Worm (Caenorhabditis elegans) whole organism, late embryonic: ENCODE results near the gene F42G4.2.
"Not testable (repeated sequence)": the region's sequence is repeated elsewhere in the genome, so short reads cannot be mapped to it uniquely, and the experiment has no call there.

ENCODE experiments used
- C08G9.2 ChIP-seq: sonication (generic microtip); optimal IDR thresholded peaks from 2 replicates; lab custom pipeline; 2016; ENCODE audit warnings: mild to moderate bottlenecking, missing genetic modification characterization, moderate library complexity, missing compliant biosample characterization
- C38D4.7 ChIP-seq: fragments of 200-800 bp; sonication (Bioruptor generic); optimal IDR thresholded peaks from 2 replicates; lab custom pipeline; 2018; ENCODE audit warnings: mild to moderate bottlenecking, missing genetic modification characterization, moderate library complexity, missing compliant biosample characterization
- K09A11.1 ChIP-seq: sonication (generic microtip); optimal IDR thresholded peaks from 2 replicates; lab custom pipeline; 2017; ENCODE audit warnings: antibody characterized with exemption, mild to moderate bottlenecking, missing genetic modification characterization, missing compliant biosample characterization; ENCODE audit not compliant: insufficient read depth
- ceh-18 ChIP-seq: sonication (generic microtip); optimal IDR thresholded peaks from 2 replicates; lab custom pipeline; 2016; ENCODE audit warnings: missing genetic modification characterization, missing compliant biosample characterization
- ceh-19 ChIP-seq: fragments of 200-800 bp; sonication (Bioruptor generic); optimal IDR thresholded peaks from 2 replicates; lab custom pipeline; 2018; ENCODE audit warnings: mild to moderate bottlenecking, missing genetic modification characterization, missing compliant biosample characterization
- ceh-2 ChIP-seq: sonication (generic microtip); optimal IDR thresholded peaks from 2 replicates; lab custom pipeline; 2016; ENCODE audit warnings: missing genotype, missing genetic modification characterization, missing compliant biosample characterization
- ceh-22 ChIP-seq: sonication (generic microtip); optimal IDR thresholded peaks from 2 replicates; lab custom pipeline; 2017; ENCODE audit warnings: missing biosample characterization, missing genetic modification characterization
- ceh-30 ChIP-seq: fragments of 150-350 bp; optimal IDR thresholded peaks from 2 replicates; lab custom pipeline; 2014; ENCODE audit warnings: missing biosample characterization, missing genetic modification characterization
- ceh-31 ChIP-seq: sonication (generic microtip); optimal IDR thresholded peaks from 2 replicates; lab custom pipeline; 2016; ENCODE audit warnings: missing genetic modification characterization, missing compliant biosample characterization
- ceh-34 ChIP-seq: sonication (generic microtip); optimal IDR thresholded peaks from 2 replicates; lab custom pipeline; 2016; ENCODE audit warnings: mild to moderate bottlenecking, missing genetic modification characterization, missing compliant biosample characterization
- ceh-45 ChIP-seq: fragments of 200-800 bp; sonication (Bioruptor generic); IDR thresholded peaks from 2 replicates; pipeline ENCODE4 v1.3.6; 2022; ENCODE audit warnings: missing genetic modification reagents, missing genetic modification characterization, missing compliant biosample characterization
- ceh-6 ChIP-seq: fragments of 200-800 bp; sonication (Bioruptor generic); optimal IDR thresholded peaks from 2 replicates; lab custom pipeline; 2018; ENCODE audit warnings: mild to moderate bottlenecking, missing genetic modification characterization, missing compliant biosample characterization
- che-1 ChIP-seq: sonication (generic microtip); optimal IDR thresholded peaks from 2 replicates; lab custom pipeline; 2016; ENCODE audit warnings: mild to moderate bottlenecking, missing genetic modification characterization, missing compliant biosample characterization
- dve-1 ChIP-seq: sonication (generic microtip); optimal IDR thresholded peaks from 2 replicates; lab custom pipeline; 2017; ENCODE audit warnings: antibody characterized with exemption, mild to moderate bottlenecking, missing genetic modification characterization, missing compliant biosample characterization
- elt-2 ChIP-seq: sonication (generic microtip); optimal IDR thresholded peaks from 2 replicates; lab custom pipeline; 2016; ENCODE audit warnings: missing genetic modification reagents, missing genetic modification characterization, missing compliant biosample characterization
- fax-1 ChIP-seq: sonication (generic microtip); optimal IDR thresholded peaks from 2 replicates; lab custom pipeline; 2016; ENCODE audit warnings: missing genotype, missing genetic modification characterization, missing compliant biosample characterization
- fkh-10 ChIP-seq: fragments of 150-350 bp; optimal IDR thresholded peaks from 2 replicates; lab custom pipeline; 2014; ENCODE audit warnings: missing biosample characterization, missing genetic modification reagents, missing genetic modification characterization
- gmeb-2 ChIP-seq: sonication (generic microtip); optimal IDR thresholded peaks from 2 replicates; lab custom pipeline; 2016; ENCODE audit warnings: missing genetic modification characterization, inconsistent platforms, missing compliant biosample characterization
- hlh-15 ChIP-seq: sonication (generic microtip); optimal IDR thresholded peaks from 2 replicates; lab custom pipeline; 2016; ENCODE audit warnings: missing genetic modification characterization, missing compliant biosample characterization
- hlh-30 ChIP-seq: sonication (generic microtip); optimal IDR thresholded peaks from 2 replicates; lab custom pipeline; 2017; ENCODE audit warnings: antibody characterized with exemption, missing genetic modification characterization, missing compliant biosample characterization; ENCODE audit not compliant: insufficient read depth
- hlh-6 ChIP-seq: sonication (generic microtip); optimal IDR thresholded peaks from 2 replicates; lab custom pipeline; 2016; ENCODE audit warnings: missing genotype, missing genetic modification characterization, missing compliant biosample characterization
- hlh-8 ChIP-seq: sonication (generic microtip); optimal IDR thresholded peaks from 2 replicates; lab custom pipeline; 2016; ENCODE audit warnings: missing genotype, missing genetic modification characterization, missing compliant biosample characterization
- lim-6 ChIP-seq: sonication (generic microtip); optimal IDR thresholded peaks from 2 replicates; lab custom pipeline; 2016; ENCODE audit warnings: missing genetic modification characterization, missing compliant biosample characterization
- lin-11 ChIP-seq: fragments of 200-800 bp; sonication (Bioruptor generic); optimal IDR thresholded peaks from 2 replicates; lab custom pipeline; 2018; ENCODE audit warnings: mild to moderate bottlenecking, missing genetic modification characterization, missing compliant biosample characterization
- madf-2 ChIP-seq: sonication (generic microtip); optimal IDR thresholded peaks from 2 replicates; lab custom pipeline; 2017; ENCODE audit warnings: missing genetic modification characterization, missing compliant biosample characterization
- mec-3 ChIP-seq: sonication (generic microtip); optimal IDR thresholded peaks from 2 replicates; lab custom pipeline; 2016; ENCODE audit warnings: borderline replicate concordance, missing genetic modification characterization, missing compliant biosample characterization
- nfya-1 ChIP-seq: sonication (generic microtip); optimal IDR thresholded peaks from 2 replicates; lab custom pipeline; 2017; ENCODE audit warnings: missing genetic modification characterization, mild to moderate bottlenecking, missing compliant biosample characterization, antibody characterized with exemption, moderate library complexity
- nhr-11 ChIP-seq: fragments of 150-350 bp; optimal IDR thresholded peaks from 2 replicates; lab custom pipeline; 2014; ENCODE audit warnings: missing biosample characterization, missing genetic modification characterization
- nhr-232 ChIP-seq: sonication (generic microtip); optimal IDR thresholded peaks from 2 replicates; lab custom pipeline; 2016; ENCODE audit warnings: missing genetic modification characterization, missing compliant biosample characterization
- pag-3 ChIP-seq: sonication (generic microtip); optimal IDR thresholded peaks from 2 replicates; lab custom pipeline; 2016; ENCODE audit warnings: missing compliant biosample characterization, missing genetic modification characterization, borderline replicate concordance
- pha-4 ChIP-seq: fragments of 150-350 bp; optimal IDR thresholded peaks from 2 replicates; lab custom pipeline; 2018; ENCODE audit warnings: missing biosample characterization, missing genetic modification reagents, missing genetic modification characterization
- pqm-1 ChIP-seq: sonication (generic microtip); optimal IDR thresholded peaks from 2 replicates; lab custom pipeline; 2016; ENCODE audit warnings: missing genetic modification characterization, missing compliant biosample characterization
- pros-1 ChIP-seq: fragments of 150-350 bp; optimal IDR thresholded peaks from 2 replicates; lab custom pipeline; 2014; ENCODE audit warnings: missing biosample characterization, missing genetic modification reagents, missing genetic modification characterization
- ref-2 ChIP-seq: sonication (generic microtip); optimal IDR thresholded peaks from 2 replicates; lab custom pipeline; 2016; ENCODE audit warnings: missing genetic modification characterization, missing compliant biosample characterization
- rnt-1 ChIP-seq: sonication (generic microtip); optimal IDR thresholded peaks from 2 replicates; lab custom pipeline; 2016; ENCODE audit warnings: missing genetic modification characterization, missing compliant biosample characterization
- unc-3 ChIP-seq, 2 experiments: fragments of 200-800 bp in 1 of 2; sonication (Bioruptor generic) in 1 of 2; sonication (generic microtip) in 1 of 2; conservative IDR thresholded peaks in 1 of 2; optimal IDR thresholded peaks in 1 of 2; 2 replicates each; pipeline versions ENCODE4 v1.3.6 to Lab custom; 2016 to 2022; ENCODE audit warnings: missing compliant biosample characterization in 2 of 2, missing genetic modification characterization in 2 of 2, missing genetic modification reagents in 1 of 2
- unc-42 ChIP-seq: sonication (generic microtip); optimal IDR thresholded peaks from 2 replicates; lab custom pipeline; 2016; ENCODE audit warnings: missing genotype, missing genetic modification characterization, missing compliant biosample characterization
- ztf-16 ChIP-seq: sonication (generic microtip); optimal IDR thresholded peaks from 2 replicates; lab custom pipeline; 2017; ENCODE audit warnings: missing genetic modification characterization, missing compliant biosample characterization

Gene F42G4.2

ce11 chrII:13080607-13081006 lies 32.9 kb downstream of the F42G4.2 start, which contains the start of gene Y81G3A.2:
Gene Y81G3A.2 (plus strand): TSS chrII:13080907.
- TF ChIP-seq ceh-45 (GFP tag; lab: Robert Waterston, UW); gmeb-2 (tag; lab: Kevin White, UChicago); nhr-232 (tag; lab: Kevin White, UChicago): not testable (repeated sequence)

DNA sequence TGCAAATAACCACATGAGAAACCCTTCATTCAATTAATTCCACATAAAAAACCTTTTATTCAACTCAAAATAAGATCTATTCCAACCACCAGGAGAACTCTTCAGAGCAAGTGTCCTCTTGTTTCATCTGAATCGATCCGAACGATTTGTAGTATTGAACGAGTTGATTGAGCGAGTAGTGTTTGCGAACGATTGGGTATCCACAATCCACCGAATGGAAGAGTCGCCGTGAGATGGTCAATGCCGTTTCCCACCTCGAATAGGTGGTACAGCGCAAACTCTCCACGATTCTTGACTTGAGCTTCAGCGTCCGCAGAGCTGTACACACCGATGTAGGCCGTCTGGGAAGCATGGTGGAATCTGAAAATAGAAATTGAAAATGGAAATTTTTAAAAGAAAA lies 34.7 kb downstream of the F42G4.2 start, which contains the start of gene Y81G3A.6:
Gene Y81G3A.6 (minus strand): TSS at position 101 of the 400 bp plus-strand sequence.
- not testable (repeated sequence) for TF ChIP-seq ceh-34, ceh-30, ztf-16 (tag; lab: Kevin White, UChicago)
- TF ChIP-seq, all 69 proteins: peak for 0; not testable (repeated sequence) for 69

DNA sequence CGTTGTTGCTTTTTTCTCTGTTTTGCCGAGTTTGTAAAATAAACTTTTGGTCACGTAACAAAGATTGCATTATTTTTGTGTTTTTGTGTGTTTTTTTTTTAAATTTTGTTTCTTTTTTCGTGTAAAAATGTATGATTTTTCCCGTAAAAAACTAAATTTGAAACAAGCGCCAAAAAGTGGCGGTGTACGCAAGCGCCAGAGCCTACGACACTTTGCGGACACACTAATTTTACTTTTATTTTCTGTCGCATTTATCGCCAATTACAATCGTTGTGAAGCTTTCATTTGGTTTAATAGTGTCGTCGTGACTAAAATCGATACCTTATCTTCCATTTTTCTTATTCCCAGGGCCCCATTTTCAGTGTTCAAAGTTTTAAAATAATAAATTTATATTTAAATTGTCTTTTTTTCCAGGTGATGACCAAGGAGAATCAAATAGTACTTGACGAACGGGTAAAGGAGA lies 36.1 kb downstream of the F42G4.2 start, which contains the start of the genes Y81G3A.1 and gcn-2:
Gene Y81G3A.1 (minus strand): TSS at position 175 of the 463 bp plus-strand sequence.
Gene gcn-2 (plus strand): TSS at position 413 of the 463 bp plus-strand sequence.
- TF ChIP-seq ceh-22 (tag; lab: Kevin White, UChicago) (no peak), unc-42 (peak; percentile 13), nfya-1 (tag; lab: Kevin White, UChicago) (peak; percentile 17), fkh-10 (GFP tag; lab: Kevin White, UChicago) (no peak), hlh-6 (no peak)
- TF ChIP-seq, all 69 proteins: peak for 2

DNA sequence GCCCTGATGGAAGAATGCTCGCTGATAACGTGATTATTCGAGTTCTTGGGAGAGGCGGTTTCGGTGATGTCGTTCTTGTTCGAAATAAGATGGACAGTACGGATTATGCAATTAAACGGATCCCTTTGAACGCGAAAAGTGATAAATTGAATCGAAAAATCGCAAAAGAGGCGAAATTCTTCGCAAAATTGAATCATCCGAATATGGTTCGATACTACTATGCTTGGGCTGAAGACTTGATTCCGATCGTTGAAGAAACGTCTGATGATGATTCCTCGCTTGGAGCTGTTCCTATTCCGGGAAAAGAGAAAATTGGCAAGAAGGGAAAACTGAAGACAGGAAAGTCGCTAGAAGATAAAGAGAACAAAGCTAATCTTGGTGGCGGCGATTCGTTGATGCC lies 38.2 kb downstream of the F42G4.2 start:
- TF ChIP-seq unc-3 (GFP tag; conservative IDR thresholded peaks at IDR 0.05; lab: Robert Waterston, UW), result no peak
- TF ChIP-seq unc-3 (tag; optimal IDR thresholded peaks at IDR 0.05; lab: Kevin White, UChicago), result no peak
- TF ChIP-seq pqm-1, result no peak

DNA sequence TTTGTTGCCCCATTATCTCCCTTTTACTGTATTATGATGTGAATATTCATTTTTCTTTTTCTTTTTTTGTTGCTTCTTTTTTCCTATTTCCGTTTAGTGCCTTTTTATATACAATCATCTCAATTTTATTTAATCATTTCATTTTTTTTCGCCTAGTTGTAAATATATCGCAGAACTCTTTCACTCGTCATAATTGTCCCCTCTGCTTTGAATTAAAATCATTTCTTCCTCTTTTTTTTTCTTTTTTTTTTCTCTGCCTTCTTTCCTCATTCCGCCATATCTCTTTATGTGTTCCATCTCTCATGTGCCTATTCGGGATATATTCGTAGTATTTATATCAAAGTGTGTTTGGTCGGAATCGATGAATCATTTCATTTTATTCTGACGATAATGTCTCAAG lies 43.4 kb downstream of the F42G4.2 start, which contains the start of gene Y81G3A.4:
Gene Y81G3A.4 (plus strand): TSS at position 301 of the 400 bp plus-strand sequence.
- TF ChIP-seq dve-1 (tag; lab: Kevin White, UChicago), result no peak
- no peak for TF ChIP-seq fax-1 (tag; lab: Kevin White, UChicago)
- no peak for TF ChIP-seq ceh-30 (tag; lab: Kevin White, UChicago)
- TF ChIP-seq che-1 (tag; lab: Kevin White, UChicago), result no peak
- TF ChIP-seq C08G9.2, result no peak
- TF ChIP-seq elt-2 (tag; lab: Kevin White, UChicago), result no peak
- TF ChIP-seq pros-1 (tag; lab: Kevin White, UChicago), result no peak
- no peak for TF ChIP-seq pag-3 (tag; lab: Kevin White, UChicago)
- TF ChIP-seq ceh-19 (GFP tag; lab: Kevin White, UChicago), result no peak
- no peak for TF ChIP-seq hlh-15 (tag; lab: Kevin White, UChicago)
- TF ChIP-seq lin-11 (tag; lab: Kevin White, UChicago), result no peak
- no peak for TF ChIP-seq pqm-1
- TF ChIP-seq nhr-11 (tag; lab: Kevin White, UChicago), result no peak
- TF ChIP-seq hlh-8, result no peak
- no peak for TF ChIP-seq mec-3 (tag; lab: Kevin White, UChicago)

DNA sequence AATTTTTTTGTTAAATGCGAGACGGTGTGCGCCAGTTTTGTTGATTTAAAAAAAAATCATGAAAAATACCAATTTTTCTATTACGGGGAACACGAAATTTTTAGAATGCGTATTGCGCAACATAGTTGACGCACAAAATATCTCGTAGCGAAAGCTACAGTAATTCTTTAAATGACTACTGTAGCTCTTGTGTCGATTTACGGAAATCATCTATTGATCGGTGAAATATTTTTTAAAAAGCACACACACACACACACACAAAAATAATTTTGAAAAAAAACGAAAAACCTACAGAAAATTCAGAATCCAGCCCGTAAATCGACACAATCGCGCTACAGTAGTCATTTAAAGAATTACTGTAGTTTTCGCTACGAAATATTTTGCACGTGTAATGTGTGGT lies 44.1 kb downstream of the F42G4.2 start:
- TF ChIP-seq ceh-18 (tag; lab: Kevin White, UChicago) (no peak), hlh-30 (tag; lab: Kevin White, UChicago) (no peak), lim-6 (tag; lab: Kevin White, UChicago) (no peak), ceh-2 (tag; lab: Kevin White, UChicago) (no peak), nhr-232 (tag; lab: Kevin White, UChicago) (no peak), madf-2 (tag; lab: Kevin White, UChicago) (no peak), K09A11.1 (tag; lab: Kevin White, UChicago) (no peak), ceh-6 (no peak), pag-3 (tag; lab: Kevin White, UChicago) (no peak), unc-42 (no peak), rnt-1 (tag; lab: Kevin White, UChicago) (no peak), C38D4.7 (GFP tag; lab: Kevin White, UChicago) (no peak), ref-2 (tag; lab: Kevin White, UChicago) (no peak), pha-4 (tag; lab: Kevin White, UChicago) (no peak), ceh-31 (no peak)
